Fruit fly (Drosophila melanogaster): ENCODE measurements around the gene Brr2.
A peak's percentile ranks its signal among the peaks of the same experiment; 100 is the strongest.

Gene Brr2

dm6 chr3L:16011319-16012210 is 43.9 kb upstream of the Brr2 start, which contains the start of gene mib1 (continued):
- TF ChIP-seq gce (GFP tag; IDR thresholded peaks at IDR 0.05) (0 out of 3 replicates have a peak, but pooled peaks have one; percentile 8), MBD-R2 (GFP tag; IDR thresholded peaks at IDR 0.05) (peak; percentile 81; the same call in 1 of the 2 replicates), ftz-f1 (GFP tag; optimal IDR thresholded peaks at IDR 0.05) (peak; percentile 64), cad (GFP tag; optimal IDR thresholded peaks at IDR 0.05) (peak; percentile 69), dpn (GFP tag; optimal IDR thresholded peaks at IDR 0.05) (peak in 1 of 2 experiments; percentile 32), CG15011 (GFP tag; optimal IDR thresholded peaks at IDR 0.05) (no peak), CG9727 (GFP tag; optimal IDR thresholded peaks at IDR 0.05) (no peak), CG31224 (GFP tag; IDR thresholded peaks at IDR 0.05) (no peak), CG7987 (GFP tag; optimal IDR thresholded peaks at IDR 0.05) (peak; percentile 75), CG10274 (GFP tag; optimal IDR thresholded peaks at IDR 0.05) (no peak), CG11456 (GFP tag; IDR thresholded peaks at IDR 0.05) (peak; percentile 63; the same call in 2 of the 3 replicates), CG3163 (GFP tag; optimal IDR thresholded peaks at IDR 0.05) (peak; percentile 41), CG14014 (GFP tag; IDR thresholded peaks at IDR 0.05) (0 out of 2 replicates have a peak, but pooled peaks have one; percentile 24), da (GFP tag; optimal IDR thresholded peaks at IDR 0.05) (no peak), yki (optimal IDR thresholded peaks at IDR 0.05) (no peak), CG5953 (GFP tag; IDR thresholded peaks at IDR 0.05) (no peak), CG10209 (GFP tag; optimal IDR thresholded peaks at IDR 0.05) (no peak), zen2 (GFP tag; IDR thresholded peaks at IDR 0.05; ENCODE audit: partially characterized antibody) (no peak; the same call in none of the 3 replicates), dati (GFP tag; IDR thresholded peaks at IDR 0.05) (no peak), Tbp (GFP tag; optimal IDR thresholded peaks at IDR 0.05) (no peak), HLH54F (GFP tag; optimal IDR thresholded peaks at IDR 0.05) (no peak), chn (GFP tag; optimal IDR thresholded peaks at IDR 0.05) (peak; percentile 30), Spps (tag; optimal IDR thresholded peaks at IDR 0.05) (no peak), CG11723 (GFP tag; optimal IDR thresholded peaks at IDR 0.05) (no peak), Med (GFP tag) (peak; percentile 91), lmd (GFP tag; IDR thresholded peaks at IDR 0.05) (peak; percentile 39; the same call in 1 of the 2 replicates), CG14050 (GFP tag; IDR thresholded peaks at IDR 0.05) (no peak), disco-r (GFP tag; optimal IDR thresholded peaks at IDR 0.05) (peak; percentile 12), CG4328 (GFP tag; optimal IDR thresholded peaks at IDR 0.05) (peak; percentile 15), pfk (GFP tag; optimal IDR thresholded peaks at IDR 0.05) (no peak), CG9932 (GFP tag; IDR thresholded peaks at IDR 0.05) (peak; percentile 51; the same call in 1 of the 2 replicates), CG1233 (GFP tag; optimal IDR thresholded peaks at IDR 0.05) (no peak), nerfin-2 (GFP tag; IDR thresholded peaks at IDR 0.05; ENCODE audit: partially characterized antibody) (peak; percentile 71), Adf1 (GFP tag; IDR thresholded peaks at IDR 0.05) (peak; percentile 38; the same call in 1 of the 2 replicates), ap (GFP tag; IDR thresholded peaks at IDR 0.05) (no peak), amos (GFP tag; IDR thresholded peaks at IDR 0.05; ENCODE audit: partially characterized antibody) (peak; percentile 93), CG32532 (GFP tag; IDR thresholded peaks at IDR 0.05) (peak; percentile 57), knrl (GFP tag; IDR thresholded peaks at IDR 0.05; ENCODE audit: partially characterized antibody) (peak; percentile 89), CG8944 (GFP tag; optimal IDR thresholded peaks at IDR 0.05) (no peak), CG2875 (GFP tag; optimal IDR thresholded peaks at IDR 0.05) (no peak), CG12391 (tag; optimal IDR thresholded peaks at IDR 0.05) (peak; percentile 65), CG2116 (GFP tag; optimal IDR thresholded peaks at IDR 0.05) (peak; percentile 47), klu (GFP tag; IDR thresholded peaks at IDR 0.05) (peak; percentile 25; the same call in 1 of the 2 replicates), CkIIα-i1 (GFP tag; IDR thresholded peaks at IDR 0.05) (no peak), crc (GFP tag; optimal IDR thresholded peaks at IDR 0.05) (no peak), slp2 (GFP tag; optimal IDR thresholded peaks at IDR 0.05) (no peak), CG1602 (GFP tag; optimal IDR thresholded peaks at IDR 0.05) (no peak), CG17328 (GFP tag; IDR thresholded peaks at IDR 0.05) (peak; percentile 56), CG2678 (tag; optimal IDR thresholded peaks at IDR 0.05) (peak; percentile 14), sens (GFP tag) (peak; percentile 82)
